Worm (Caenorhabditis elegans) whole organism, L3 larva: ENCODE results near the gene C10B5.3.

Source experiments
- R02D3.7 ChIP-seq: fragments of 150-350 bp; optimal IDR thresholded peaks from 2 replicates; lab custom pipeline; 2014; ENCODE audit warnings: missing biosample characterization, missing genetic modification characterization
- ZK546.5 ChIP-seq: sonication (generic microtip); optimal IDR thresholded peaks from 2 replicates; lab custom pipeline; 2017; ENCODE audit warnings: missing biosample characterization, missing genetic modification characterization
- ama-1 ChIP-seq: fragments of 150-350 bp; optimal IDR thresholded peaks from 2 replicates; lab custom pipeline; 2018
- ceh-16 ChIP-seq: sonication (generic microtip); optimal IDR thresholded peaks from 2 replicates; lab custom pipeline; 2017; ENCODE audit warnings: missing biosample characterization, missing genetic modification characterization
- ceh-28 ChIP-seq: fragments of 150-350 bp; optimal IDR thresholded peaks from 2 replicates; lab custom pipeline; 2014; ENCODE audit warnings: missing biosample characterization, missing genetic modification reagents, missing genetic modification characterization
- ceh-9 ChIP-seq: sonication (generic microtip); optimal IDR thresholded peaks from 2 replicates; lab custom pipeline; 2018; ENCODE audit warnings: missing biosample characterization, missing genetic modification characterization
- daf-12 ChIP-seq: fragments of 150-350 bp; optimal IDR thresholded peaks from 2 replicates; lab custom pipeline; 2014; ENCODE audit warnings: missing biosample characterization, missing genetic modification reagents, missing genetic modification characterization
- egl-27 ChIP-seq: sonication (generic microtip); optimal IDR thresholded peaks from 4 replicates; lab custom pipeline; 2017; ENCODE audit warnings: missing biosample characterization, missing genetic modification reagents, missing genetic modification characterization
- egl-5 ChIP-seq: fragments of 150-350 bp; optimal IDR thresholded peaks from 2 replicates; lab custom pipeline; 2017; ENCODE audit warnings: missing biosample characterization, missing genetic modification reagents, missing genetic modification characterization, inconsistent platforms
- elt-1 ChIP-seq: fragments of 150-350 bp; optimal IDR thresholded peaks from 2 replicates; lab custom pipeline; 2014; ENCODE audit warnings: missing biosample characterization, missing genetic modification characterization
- elt-2 ChIP-seq: sonication (generic microtip); optimal IDR thresholded peaks from 2 replicates; lab custom pipeline; 2016; ENCODE audit warnings: missing genetic modification reagents, mild to moderate bottlenecking, missing genetic modification characterization, missing compliant biosample characterization
- elt-3 ChIP-seq, 3 experiments: fragments of 150-350 bp in 1 of 3; sonication (generic microtip) in 2 of 3; optimal IDR thresholded peaks; 2 replicates in 2 of 3; 4 replicates in 1 of 3; lab custom pipeline; 2014 to 2017; ENCODE audit warnings: missing biosample characterization in 3 of 3, missing genetic modification characterization in 3 of 3
- eor-1 ChIP-seq, 2 experiments: fragments of 150-350 bp; optimal IDR thresholded peaks; 2 replicates each; lab custom pipeline; 2014 to 2018; ENCODE audit warnings: missing biosample characterization in 2 of 2, missing genetic modification characterization in 2 of 2
- fkh-10 ChIP-seq: sonication (generic microtip); optimal IDR thresholded peaks from 2 replicates; lab custom pipeline; 2017; ENCODE audit warnings: missing biosample characterization, missing genetic modification reagents, missing genetic modification characterization
- fkh-2 ChIP-seq: fragments of 150-350 bp; optimal IDR thresholded peaks from 2 replicates; lab custom pipeline; 2014; ENCODE audit warnings: missing biosample characterization, missing genetic modification reagents, missing genetic modification characterization
- fos-1 ChIP-seq: fragments of 150-350 bp; optimal IDR thresholded peaks from 2 replicates; lab custom pipeline; 2014; ENCODE audit warnings: missing biosample characterization, missing genetic modification characterization
- hmg-11 ChIP-seq: sonication (generic microtip); optimal IDR thresholded peaks from 2 replicates; lab custom pipeline; 2016; ENCODE audit warnings: missing genetic modification characterization, missing compliant biosample characterization
- jun-1 ChIP-seq: fragments of 150-350 bp; optimal IDR thresholded peaks from 2 replicates; lab custom pipeline; 2014; ENCODE audit warnings: missing biosample characterization, missing genetic modification reagents, missing genetic modification characterization
- lin-15B ChIP-seq: fragments of 150-350 bp; optimal IDR thresholded peaks from 2 replicates; lab custom pipeline; 2014; ENCODE audit warnings: missing biosample characterization, missing genetic modification characterization
- lin-39 ChIP-seq: fragments of 150-350 bp; optimal IDR thresholded peaks from 2 replicates; lab custom pipeline; 2018; ENCODE audit warnings: missing biosample characterization, missing genetic modification reagents, missing genetic modification characterization
- lsy-12 ChIP-seq: sonication (generic microtip); optimal IDR thresholded peaks from 2 replicates; lab custom pipeline; 2016; ENCODE audit warnings: mild to moderate bottlenecking, missing genetic modification characterization, missing compliant biosample characterization
- mdl-1 ChIP-seq: fragments of 150-350 bp; optimal IDR thresholded peaks from 2 replicates; lab custom pipeline; 2014; ENCODE audit warnings: missing biosample characterization, missing genetic modification characterization
- mml-1 ChIP-seq: fragments of 150-350 bp; sonication (generic microtip); optimal IDR thresholded peaks from 3 replicates; lab custom pipeline; 2014; ENCODE audit warnings: missing biosample characterization, missing genetic modification characterization
- nfya-1 ChIP-seq: sonication (generic microtip); optimal IDR thresholded peaks from 2 replicates; lab custom pipeline; 2017; ENCODE audit warnings: missing genetic modification characterization, mild to moderate bottlenecking, missing compliant biosample characterization, antibody characterized with exemption, moderate library complexity; ENCODE audit not compliant: insufficient read depth
- nhr-11 ChIP-seq: fragments of 150-350 bp; optimal IDR thresholded peaks from 2 replicates; lab custom pipeline; 2014; ENCODE audit warnings: missing biosample characterization, missing genetic modification characterization
- nhr-12 ChIP-seq: fragments of 150-350 bp; optimal IDR thresholded peaks from 2 replicates; lab custom pipeline; 2014; ENCODE audit warnings: missing biosample characterization, missing genetic modification characterization
- nhr-23 ChIP-seq: fragments of 150-350 bp; optimal IDR thresholded peaks from 2 replicates; lab custom pipeline; 2014; ENCODE audit warnings: missing biosample characterization, missing genetic modification reagents, missing genetic modification characterization
- nhr-25 ChIP-seq: sonication (generic microtip); optimal IDR thresholded peaks from 2 replicates; lab custom pipeline; 2017; ENCODE audit warnings: missing biosample characterization, missing genetic modification characterization
- nhr-43 ChIP-seq: sonication (generic microtip); optimal IDR thresholded peaks from 2 replicates; lab custom pipeline; 2016; ENCODE audit warnings: mild to moderate bottlenecking, missing genetic modification characterization, missing compliant biosample characterization; ENCODE audit not compliant: poor library complexity, severe bottlenecking
- nhr-67 ChIP-seq: fragments of 150-350 bp; optimal IDR thresholded peaks from 2 replicates; lab custom pipeline; 2014; ENCODE audit warnings: missing biosample characterization, missing genetic modification characterization
- nhr-76 ChIP-seq: fragments of 150-350 bp; sonication (generic microtip); optimal IDR thresholded peaks from 5 replicates; lab custom pipeline; 2014; ENCODE audit warnings: missing biosample characterization, missing genetic modification characterization
- nhr-77 ChIP-seq: fragments of 150-350 bp; optimal IDR thresholded peaks from 2 replicates; lab custom pipeline; 2014; ENCODE audit warnings: missing biosample characterization, missing genetic modification characterization
- pha-4 ChIP-seq: fragments of 150-350 bp; optimal IDR thresholded peaks from 2 replicates; lab custom pipeline; 2014; ENCODE audit warnings: missing biosample characterization, missing genetic modification reagents, missing genetic modification characterization
- pqm-1 ChIP-seq: fragments of 150-350 bp; optimal IDR thresholded peaks from 2 replicates; lab custom pipeline; 2017; ENCODE audit warnings: missing biosample characterization, missing genetic modification characterization, inconsistent platforms
- sea-2 ChIP-seq: fragments of 150-350 bp; sonication (generic microtip); optimal IDR thresholded peaks from 4 replicates; lab custom pipeline; 2014; ENCODE audit warnings: missing biosample characterization, missing genetic modification reagents, missing genetic modification characterization
- skn-1 ChIP-seq: fragments of 150-350 bp; optimal IDR thresholded peaks from 2 replicates; lab custom pipeline; 2014; ENCODE audit warnings: missing biosample characterization, missing genetic modification characterization
- snpc-4 ChIP-seq: fragments of 150-350 bp; optimal IDR thresholded peaks from 2 replicates; lab custom pipeline; 2014; ENCODE audit warnings: missing biosample characterization, missing genetic modification characterization
- unc-39 ChIP-seq: sonication (generic microtip); optimal IDR thresholded peaks from 4 replicates; lab custom pipeline; 2017; ENCODE audit warnings: missing biosample characterization, missing genetic modification characterization
- ztf-11 ChIP-seq: fragments of 150-350 bp; optimal IDR thresholded peaks from 2 replicates; lab custom pipeline; 2014; ENCODE audit warnings: missing biosample characterization, missing genetic modification characterization
- ztf-4 ChIP-seq: fragments of 150-350 bp; optimal IDR thresholded peaks from 2 replicates; lab custom pipeline; 2014; ENCODE audit warnings: missing biosample characterization, missing genetic modification characterization

The C10B5.3 gene

DNA sequence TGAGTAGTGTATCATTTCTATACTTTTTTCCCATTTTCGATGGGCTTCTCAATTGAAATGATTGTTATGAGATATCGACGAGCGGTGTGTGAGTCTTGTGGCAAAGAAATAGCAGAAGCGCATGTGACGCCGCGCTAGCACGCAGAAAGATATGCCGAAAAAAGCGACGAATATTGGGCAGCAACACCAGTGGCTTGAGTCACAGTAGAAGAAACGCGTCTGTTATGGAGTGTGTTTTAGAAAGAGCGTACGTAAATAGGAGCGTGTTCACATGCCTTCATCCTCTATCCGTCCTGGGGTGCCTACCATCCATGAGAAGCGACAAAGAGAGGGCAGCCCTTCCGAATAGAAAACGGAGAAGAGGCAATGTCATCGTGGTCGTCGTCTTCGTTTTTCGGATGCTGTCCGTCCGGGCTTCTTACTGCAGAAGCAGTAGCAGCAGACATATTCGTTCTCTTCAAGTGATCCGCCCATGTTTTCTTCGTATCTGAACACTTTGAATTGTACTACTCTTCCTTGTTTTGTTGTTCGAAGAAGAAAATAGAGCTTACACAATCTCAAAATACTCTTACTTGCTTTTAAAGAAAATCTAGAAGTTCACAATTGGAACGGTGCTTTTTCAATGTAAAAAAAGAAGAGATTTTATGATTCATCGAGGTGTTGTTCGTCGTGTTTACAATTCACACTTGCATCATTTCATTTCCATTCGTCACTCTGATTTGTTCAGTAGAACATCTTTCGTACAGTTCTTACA is 22.0 kb upstream of the C10B5.3 start:
- TF ChIP-seq skn-1 (tag; lab: Kevin White, UChicago) (no peak), lin-15B (tag; lab: Kevin White, UChicago) (no peak), nhr-12 (tag; lab: Kevin White, UChicago) (no peak), ZK546.5 (tag; lab: Kevin White, UChicago) (no peak), mml-1 (no peak), R02D3.7 (tag; lab: Kevin White, UChicago) (no peak), eor-1 (tag; optimal IDR thresholded peaks at IDR 0.05; lab: Kevin White, UChicago) (no peak), snpc-4 (tag; lab: Kevin White, UChicago) (peak; percentile 31), hmg-11 (tag; lab: Kevin White, UChicago) (peak; percentile 60), nfya-1 (peak; percentile 28), fkh-10 (GFP tag; lab: Kevin White, UChicago) (no peak), ceh-9 (tag; lab: Kevin White, UChicago) (no peak), elt-1 (tag; lab: Kevin White, UChicago) (no peak), nhr-43 (tag; lab: Kevin White, UChicago) (peak; percentile 42), mdl-1 (tag; lab: Kevin White, UChicago) (peak; percentile 3), sea-2 (GFP tag; lab: Kevin White, UChicago) (no peak), nhr-23 (tag; lab: Kevin White, UChicago) (no peak), nhr-67 (no peak), nhr-25 (no peak), lin-39 (peak; percentile 65)
- TF ChIP-seq, all 47 proteins: peak for 6

DNA sequence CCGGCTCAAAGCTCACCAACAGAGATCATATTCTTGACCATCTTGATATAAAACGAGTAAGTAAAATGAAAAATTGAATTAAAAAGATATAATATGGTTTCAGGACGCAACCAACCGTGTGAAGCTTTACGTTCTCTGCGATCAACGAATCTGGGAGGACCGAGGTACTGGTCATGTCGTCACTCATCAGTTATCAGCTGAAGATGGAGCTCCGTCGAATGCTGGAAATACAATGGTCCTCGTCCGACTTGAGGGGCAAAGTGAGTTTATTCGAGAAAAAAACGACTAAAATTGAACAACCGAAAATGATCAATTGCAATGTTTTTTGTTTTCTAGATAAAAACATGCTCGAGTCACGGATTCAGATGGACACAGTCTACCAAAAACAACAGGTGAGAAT is 20.5 kb upstream of the C10B5.3 start:
- TF ChIP-seq ceh-9 (tag; lab: Kevin White, UChicago): no peak
- no peak for TF ChIP-seq mml-1

DNA sequence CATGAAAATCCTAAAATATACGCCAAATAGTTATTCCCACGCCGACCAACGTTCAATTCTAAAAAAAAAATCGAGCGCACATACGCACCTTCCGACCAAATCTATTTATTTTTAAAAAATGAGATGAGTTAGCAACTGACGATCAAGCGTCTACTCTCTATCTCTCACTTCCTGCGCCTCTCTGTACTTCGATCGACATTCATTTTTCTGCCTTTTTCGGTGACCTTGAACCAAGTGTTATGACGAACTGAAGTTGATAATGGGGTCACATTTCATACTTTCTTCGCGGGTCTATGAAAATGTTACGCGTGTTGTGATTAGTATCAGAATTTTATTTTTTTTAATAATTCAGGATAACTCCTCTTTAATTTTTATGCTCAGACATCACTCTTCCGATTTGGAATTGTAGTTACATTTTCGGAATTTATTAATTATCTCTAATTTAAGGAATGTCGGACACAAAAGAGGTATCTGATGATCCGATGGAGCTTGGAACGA is 19.4 kb upstream of the C10B5.3 start, which contains the start of gene smk-1:
Gene smk-1, plus strand, starts transcription at position 448 of the 498 bp plus-strand sequence.
- no peak for TF ChIP-seq elt-2 (tag; lab: Kevin White, UChicago)
- no peak for TF ChIP-seq lin-15B (tag; lab: Kevin White, UChicago)
- TF ChIP-seq nhr-23 (tag; lab: Kevin White, UChicago): peak; percentile 67
- no peak for TF ChIP-seq daf-12
- TF ChIP-seq pha-4 (tag; lab: Kevin White, UChicago): no peak
- peak; percentile 89 for TF ChIP-seq nhr-25
- TF ChIP-seq nhr-76 (tag; lab: Kevin White, UChicago): no peak
- no peak for TF ChIP-seq ztf-4 (tag; lab: Kevin White, UChicago)
- TF ChIP-seq, all 47 proteins: peak for 2

DNA sequence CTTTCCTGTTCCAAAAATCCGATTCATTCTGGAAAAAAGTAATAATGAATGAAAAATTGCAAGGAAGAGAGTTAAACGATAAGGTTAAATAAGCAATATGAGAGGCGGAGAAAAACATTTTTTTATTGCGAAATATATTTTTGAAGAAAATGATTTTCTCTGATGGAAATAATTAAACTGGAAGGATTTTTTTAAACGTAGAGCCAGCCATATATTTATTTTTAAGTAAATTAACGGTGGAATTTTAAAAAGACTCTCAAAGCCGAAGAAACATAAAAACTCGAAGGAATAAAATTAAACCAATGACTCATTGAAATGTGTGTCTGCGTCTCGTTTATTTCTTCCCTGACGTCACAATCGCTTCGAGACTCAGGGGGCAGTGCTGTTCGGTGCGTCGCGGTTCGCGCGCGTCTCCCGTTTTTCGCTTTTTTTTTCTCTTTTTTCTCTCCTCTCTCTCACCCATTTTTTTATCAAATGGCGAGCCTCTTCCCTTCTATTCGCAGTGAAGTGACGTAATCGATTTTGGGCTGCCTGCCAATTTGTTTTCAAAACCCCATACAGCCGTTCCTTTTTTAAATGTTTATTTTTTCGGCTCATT is 18.2 kb upstream of the C10B5.3 start, which contains the start of gene vps-60:
Gene vps-60, minus strand, starts transcription at position 30 of the 598 bp plus-strand sequence.
- TF ChIP-seq ztf-4 (tag; lab: Kevin White, UChicago) (no peak), skn-1 (tag; lab: Kevin White, UChicago) (peak; percentile 57), nhr-25 (peak; percentile 93), unc-39 (tag; lab: Kevin White, UChicago) (no peak), lsy-12 (tag; lab: Kevin White, UChicago) (peak; percentile 59), nhr-12 (tag; lab: Kevin White, UChicago) (no peak), fkh-2 (no peak), ZK546.5 (tag; lab: Kevin White, UChicago) (no peak), egl-27 (tag; lab: Kevin White, UChicago) (peak; percentile 89), elt-1 (tag; lab: Kevin White, UChicago) (peak; percentile 43), ztf-11 (tag; lab: Kevin White, UChicago) (no peak), lin-15B (tag; lab: Kevin White, UChicago) (peak; percentile 94), snpc-4 (tag; lab: Kevin White, UChicago) (peak; percentile 81), fos-1 (tag; lab: Kevin White, UChicago) (peak; percentile 94), lin-39 (peak; percentile 93), R02D3.7 (tag; lab: Kevin White, UChicago) (peak; percentile 59), eor-1 (tag; optimal IDR thresholded peaks at IDR 0.05; lab: Kevin White, UChicago) (no peak), elt-3 (tag; optimal IDR thresholded peaks at IDR 0.05; lab: Kevin White, UChicago) (peak in 1 of 3 experiments; percentile 80), ceh-28 (tag; lab: Kevin White, UChicago) (peak; percentile 87), jun-1 (peak; percentile 95), nhr-23 (tag; lab: Kevin White, UChicago) (peak; percentile 97), pqm-1 (tag; lab: Kevin White, UChicago) (peak; percentile 94), egl-5 (tag; lab: Kevin White, UChicago) (peak; percentile 89), elt-2 (tag; lab: Kevin White, UChicago) (peak; percentile 88), mdl-1 (tag; lab: Kevin White, UChicago) (peak; percentile 38), fkh-10 (GFP tag; lab: Kevin White, UChicago) (peak; percentile 84), ceh-16 (no peak), ama-1 (lab: Kevin White, UChicago) (peak; percentile 86), nhr-77 (tag; lab: Kevin White, UChicago) (peak; percentile 25), pha-4 (tag; lab: Kevin White, UChicago) (peak; percentile 98), nhr-11 (tag; lab: Kevin White, UChicago) (peak; percentile 72), daf-12 (no peak), hmg-11 (tag; lab: Kevin White, UChicago) (peak; percentile 93), nfya-1 (peak; percentile 95), nhr-43 (tag; lab: Kevin White, UChicago) (peak; percentile 72)
